Worm (Caenorhabditis elegans) whole organism, mixed stage, embryonic: Measurements from ENCODE around the gene clc-6.

Experiments
- blmp-1 ChIP-seq: fragments of 150-350 bp; optimal IDR thresholded peaks from 2 replicates; lab custom pipeline; 2014; ENCODE audit warnings: missing biosample characterization, missing genetic modification characterization
- elt-3 ChIP-seq: fragments of 150-350 bp; optimal IDR thresholded peaks from 2 replicates; lab custom pipeline; 2014; ENCODE audit warnings: missing biosample characterization, missing genetic modification characterization
- hlh-1 ChIP-seq: fragments of 150-350 bp; optimal IDR thresholded peaks from 2 replicates; lab custom pipeline; 2014; ENCODE audit warnings: missing biosample characterization, missing genetic modification reagents, missing genetic modification characterization
- mep-1 ChIP-seq: fragments of 150-350 bp; optimal IDR thresholded peaks from 2 replicates; lab custom pipeline; 2017; ENCODE audit warnings: missing biosample characterization, missing genetic modification reagents, missing genetic modification characterization, inconsistent platforms
- nhr-76 ChIP-seq: sonication (generic microtip); optimal IDR thresholded peaks from 2 replicates; lab custom pipeline; 2017; ENCODE audit warnings: missing biosample characterization, missing genetic modification characterization
- pha-4 ChIP-seq: fragments of 150-350 bp; optimal IDR thresholded peaks from 2 replicates; lab custom pipeline; 2018; ENCODE audit warnings: missing biosample characterization, missing genetic modification reagents, missing genetic modification characterization
- snpc-4 ChIP-seq: fragments of 150-350 bp; optimal IDR thresholded peaks from 2 replicates; lab custom pipeline; 2014; ENCODE audit warnings: missing biosample characterization, missing genetic modification characterization
- unc-39 ChIP-seq: fragments of 150-350 bp; optimal IDR thresholded peaks from 2 replicates; lab custom pipeline; 2014; ENCODE audit warnings: missing biosample characterization, missing genetic modification characterization
- ztf-11 ChIP-seq: fragments of 150-350 bp; optimal IDR thresholded peaks from 2 replicates; lab custom pipeline; 2014; ENCODE audit warnings: missing biosample characterization, missing genetic modification characterization

ce11 chrV:11220936-11221335 is 24.9 kb upstream of the clc-6 start, which contains the start of gene T19B10.2:
- TF ChIP-seq blmp-1 (tag; lab: Kevin White, UChicago) (no peak), hlh-1 (no peak), mep-1 (tag; lab: Kevin White, UChicago) (no peak), pha-4 (tag; lab: Kevin White, UChicago) (no peak), nhr-76 (tag; lab: Kevin White, UChicago) (no peak), snpc-4 (tag; lab: Kevin White, UChicago) (no peak), ztf-11 (tag; lab: Kevin White, UChicago) (no peak), unc-39 (tag; lab: Kevin White, UChicago) (no peak), elt-3 (tag; lab: Kevin White, UChicago) (no peak)
